Fruit fly (Drosophila melanogaster): ENCODE results near the gene CG42852.

Gene CG42852

dm6 chr3L:16804627-16805026 is 49.3 kb downstream of the CG42852 start, which contains the start of gene nudC:
nudC (plus strand) TSS chr3L:16804994.
- no peak for TF ChIP-seq salr (GFP tag; optimal IDR thresholded peaks at IDR 0.05)
- no peak for TF ChIP-seq Lpt (GFP tag; optimal IDR thresholded peaks at IDR 0.05)
- TF ChIP-seq svp (GFP tag): no peak
- no peak for TF ChIP-seq acj6 (GFP tag; optimal IDR thresholded peaks at IDR 0.05)
- TF ChIP-seq CG11294 (GFP tag; IDR thresholded peaks at IDR 0.05): no peak
- no peak for TF ChIP-seq CG3032 (tag; optimal IDR thresholded peaks at IDR 0.05)
- TF ChIP-seq Ets21C (GFP tag; optimal IDR thresholded peaks at IDR 0.05): no peak
- TF ChIP-seq esn (GFP tag; optimal IDR thresholded peaks at IDR 0.05): no peak
- no peak for TF ChIP-seq topi (GFP tag; optimal IDR thresholded peaks at IDR 0.05)
- no peak for TF ChIP-seq CG7368 (GFP tag; optimal IDR thresholded peaks at IDR 0.05)
- TF ChIP-seq CG1621 (tag; optimal IDR thresholded peaks at IDR 0.05): no peak
- no peak for TF ChIP-seq Sox15 (GFP tag; optimal IDR thresholded peaks at IDR 0.05)
- no peak for TF ChIP-seq CG8319 (GFP tag; optimal IDR thresholded peaks at IDR 0.05)
- TF ChIP-seq Eip93F (GFP tag; optimal IDR thresholded peaks at IDR 0.05): no peak
- no peak for TF ChIP-seq CG6276 (GFP tag; optimal IDR thresholded peaks at IDR 0.05)
- no peak for TF ChIP-seq Sox102F (GFP tag; optimal IDR thresholded peaks at IDR 0.05)
- TF ChIP-seq CG4318 (GFP tag; optimal IDR thresholded peaks at IDR 0.05): no peak
- TF ChIP-seq ss (GFP tag; optimal IDR thresholded peaks at IDR 0.05): peak in 1 of 2 experiments; percentile 1
- no peak for TF ChIP-seq achi (GFP tag; optimal IDR thresholded peaks at IDR 0.05)
- no peak for TF ChIP-seq net (GFP tag; optimal IDR thresholded peaks at IDR 0.05)
- TF ChIP-seq vri (GFP tag; optimal IDR thresholded peaks at IDR 0.05): peak; percentile 60
- no peak for TF ChIP-seq CG8119 (GFP tag; IDR thresholded peaks at IDR 0.05)
- no peak for TF ChIP-seq cyc (GFP tag; optimal IDR thresholded peaks at IDR 0.05)
- TF ChIP-seq Eip78C (GFP tag): peak; percentile 54
- TF ChIP-seq CG6808 (GFP tag; optimal IDR thresholded peaks at IDR 0.05): peak; percentile 7
- no peak for TF ChIP-seq CG10669 (GFP tag; optimal IDR thresholded peaks at IDR 0.05)
- no peak for TF ChIP-seq CG15336 (GFP tag; IDR thresholded peaks at IDR 0.05)
- no peak for TF ChIP-seq eg (GFP tag; IDR thresholded peaks at IDR 0.05)
- TF ChIP-seq CG8632 (GFP tag; optimal IDR thresholded peaks at IDR 0.05): no peak
- TF ChIP-seq Hr4 (GFP tag; optimal IDR thresholded peaks at IDR 0.05): no peak
- TF ChIP-seq CG11902 (GFP tag; optimal IDR thresholded peaks at IDR 0.05): no peak
- TF ChIP-seq CG10631 (GFP tag; optimal IDR thresholded peaks at IDR 0.05): no peak
- no peak for TF ChIP-seq CG34406 (GFP tag; optimal IDR thresholded peaks at IDR 0.05)
- no peak for TF ChIP-seq Smox (GFP tag; optimal IDR thresholded peaks at IDR 0.05)
- TF ChIP-seq fkh (GFP tag; optimal IDR thresholded peaks at IDR 0.05): peak; percentile 77
- no peak for TF ChIP-seq dac (GFP tag; optimal IDR thresholded peaks at IDR 0.05)
- TF ChIP-seq CG3919 (GFP tag; optimal IDR thresholded peaks at IDR 0.05): no peak
- TF ChIP-seq CG31627 (GFP tag; optimal IDR thresholded peaks at IDR 0.05): no peak
- TF ChIP-seq OdsH (GFP tag; optimal IDR thresholded peaks at IDR 0.05): no peak
